Fruit fly (Drosophila melanogaster) whole organism, embryonic: ENCODE data around the gene dpp.

Experiments used
- CG10431 ChIP-seq: fragments of 200-800 bp; sonication (Bioruptor generic); optimal IDR thresholded peaks from 3 replicates; lab custom pipeline; 2018; ENCODE audit warnings: missing biosample characterization, mild to moderate bottlenecking, missing genetic modification characterization
- CG12155 ChIP-seq: fragments of 200-800 bp; sonication (Bioruptor generic); optimal IDR thresholded peaks from 3 replicates; lab custom pipeline; 2016; ENCODE audit warnings: missing biosample characterization, missing genetic modification characterization
- CG15514 ChIP-seq: fragments of 200-800 bp; sonication (Bioruptor generic); optimal IDR thresholded peaks from 3 replicates; lab custom pipeline; 2017; ENCODE audit warnings: missing biosample characterization, missing genetic modification characterization, mild to moderate bottlenecking, moderate library complexity, missing genetic modification reagents
- CG17361 ChIP-seq: fragments of 200-800 bp; sonication (Bioruptor generic); IDR thresholded peaks from 3 replicates; pipeline ENCODE4 v1.3.6; 2022; ENCODE audit warnings: missing biosample characterization, missing genetic modification characterization
- CG1792 ChIP-seq: fragments of 200-800 bp; sonication (Bioruptor generic); optimal IDR thresholded peaks from 2 replicates; lab custom pipeline; 2016; ENCODE audit warnings: missing biosample characterization, missing genetic modification characterization
- CG30431 ChIP-seq: fragments of 200-800 bp; sonication (Bioruptor generic); optimal IDR thresholded peaks from 2 replicates; lab custom pipeline; 2017; ENCODE audit warnings: missing biosample characterization, missing genetic modification characterization
- CG3847 ChIP-seq: fragments of 200-800 bp; sonication (Bioruptor generic); IDR thresholded peaks from 2 replicates; pipeline ENCODE4 v1.3.6; 2022; ENCODE audit warnings: missing biosample characterization, missing genetic modification characterization
- CG6689 ChIP-seq: fragments of 200-800 bp; sonication (Bioruptor generic); IDR thresholded peaks from 2 replicates; pipeline ENCODE4 v1.3.6; 2022; ENCODE audit warnings: missing biosample characterization, missing genetic modification characterization
- CG6791 ChIP-seq: fragments of 200-800 bp; sonication (Bioruptor generic); IDR thresholded peaks from 3 replicates; pipeline ENCODE4 v1.3.6; 2022; ENCODE audit warnings: missing biosample characterization, missing genetic modification characterization; ENCODE audit not compliant: partially characterized antibody
- CG7963 ChIP-seq: fragments of 200-800 bp; sonication (Bioruptor generic); IDR thresholded peaks from 3 replicates; pipeline ENCODE4 v1.3.6; 2022; ENCODE audit warnings: missing biosample characterization, missing genetic modification characterization; ENCODE audit not compliant: partially characterized antibody
- CG9797 ChIP-seq: fragments of 200-800 bp; sonication (Bioruptor generic); optimal IDR thresholded peaks from 3 replicates; lab custom pipeline; 2018; ENCODE audit warnings: missing biosample characterization, mild to moderate bottlenecking, missing genetic modification characterization
- Dfd ChIP-seq, 2 experiments: fragments of >200 bp; optimal IDR thresholded peaks; 2 replicates each; lab custom pipeline; 2017; ENCODE audit warnings: missing biosample characterization in 2 of 2, missing genetic modification characterization in 2 of 2
- Doc3 ChIP-seq: fragments of 200-800 bp; sonication (Bioruptor generic); IDR thresholded peaks from 3 replicates; pipeline ENCODE4 v1.3.6; 2022; ENCODE audit warnings: missing biosample characterization, missing genetic modification characterization; ENCODE audit not compliant: partially characterized antibody
- Fer1 ChIP-seq: fragments of 200-800 bp; sonication (Bioruptor generic); optimal IDR thresholded peaks from 2 replicates; lab custom pipeline; 2017; ENCODE audit warnings: missing biosample characterization, mild to moderate bottlenecking, missing genetic modification characterization
- Jarid2 ChIP-seq: fragments of 200-800 bp; sonication (Bioruptor generic); optimal IDR thresholded peaks from 3 replicates; lab custom pipeline; 2017; ENCODE audit warnings: mild to moderate bottlenecking, missing biosample characterization, missing genetic modification reagents, missing genetic modification characterization
- Max ChIP-seq: fragments of 200-800 bp; sonication (Bioruptor generic); optimal IDR thresholded peaks from 2 replicates; lab custom pipeline; 2016; ENCODE audit warnings: missing biosample characterization, mild to moderate bottlenecking, missing genetic modification characterization
- Med ChIP-seq: fragments of 200-800 bp; sonication (Bioruptor generic); peaks from one replicate; lab custom pipeline; 2016; ENCODE audit warnings: missing biosample characterization, missing genetic modification characterization, mild to moderate bottlenecking, inconsistent platforms, moderate library complexity
- Mes4 ChIP-seq: fragments of 200-800 bp; sonication (Bioruptor generic); optimal IDR thresholded peaks from 2 replicates; lab custom pipeline; 2016; ENCODE audit warnings: missing biosample characterization, missing genetic modification characterization
- Side ChIP-seq: fragments of 200-800 bp; sonication (Bioruptor generic); optimal IDR thresholded peaks from 2 replicates; lab custom pipeline; 2016; ENCODE audit warnings: missing biosample characterization, missing genetic modification characterization
- al ChIP-seq: fragments of 200-800 bp; sonication (Bioruptor generic); IDR thresholded peaks from 2 replicates; pipeline ENCODE4 v1.3.6; 2022; ENCODE audit warnings: missing biosample characterization, missing genetic modification characterization
- amos ChIP-seq: fragments of 200-800 bp; sonication (Bioruptor generic); IDR thresholded peaks from 2 replicates; pipeline ENCODE4 v1.3.6; 2022; ENCODE audit warnings: missing biosample characterization, missing genetic modification characterization; ENCODE audit not compliant: partially characterized antibody
- crp ChIP-seq, 2 experiments: fragments of 200-800 bp; sonication (Bioruptor generic); optimal IDR thresholded peaks; 2 replicates in 1 of 2; 3 replicates in 1 of 2; lab custom pipeline; 2017; ENCODE audit warnings: missing biosample characterization in 2 of 2, missing genetic modification characterization in 2 of 2, mild to moderate bottlenecking in 1 of 2, moderate library complexity in 1 of 2
- ems ChIP-seq: fragments of 200-800 bp; sonication (Bioruptor generic); optimal IDR thresholded peaks from 3 replicates; lab custom pipeline; 2016; ENCODE audit warnings: missing biosample characterization, missing genetic modification characterization
- fd96Cb ChIP-seq: fragments of 200-800 bp; sonication (Bioruptor generic); optimal IDR thresholded peaks from 2 replicates; lab custom pipeline; 2018; ENCODE audit warnings: missing biosample characterization, mild to moderate bottlenecking, missing genetic modification characterization, moderate library complexity
- gce ChIP-seq: fragments of 200-800 bp; sonication (Bioruptor generic); IDR thresholded peaks from 3 replicates; pipeline ENCODE4 v1.3.6; 2022; ENCODE audit warnings: missing biosample characterization, missing genetic modification characterization
- gro ChIP-seq: fragments of 200-800 bp; sonication (Bioruptor generic); optimal IDR thresholded peaks from 2 replicates; lab custom pipeline; 2016; ENCODE audit warnings: missing biosample characterization, missing genetic modification characterization
- gt ChIP-seq: fragments of 200-800 bp; sonication (Bioruptor generic); IDR thresholded peaks from 2 replicates; pipeline ENCODE4 v1.3.6; 2022; ENCODE audit warnings: missing biosample characterization, missing genetic modification characterization
- lab ChIP-seq: fragments of 200-800 bp; sonication (Bioruptor generic); optimal IDR thresholded peaks from 3 replicates; lab custom pipeline; 2017; ENCODE audit warnings: missing biosample characterization, missing genetic modification characterization, mild to moderate bottlenecking, moderate library complexity, missing genetic modification reagents
- lov ChIP-seq, 2 experiments: fragments of 200-800 bp in 1 of 2; fragments of >200 bp in 1 of 2; sonication (Bioruptor generic) in 1 of 2; IDR thresholded peaks in 1 of 2; optimal IDR thresholded peaks in 1 of 2; 2 replicates in 1 of 2; 3 replicates in 1 of 2; pipeline versions ENCODE4 v1.3.6 to Lab custom; 2017 to 2022; ENCODE audit warnings: missing biosample characterization in 1 of 2, missing genetic modification characterization in 1 of 2
- mam ChIP-seq: fragments of 200-800 bp; sonication (Bioruptor generic); optimal IDR thresholded peaks from 3 replicates; lab custom pipeline; 2016; ENCODE audit warnings: missing biosample characterization, missing genetic modification characterization
- org-1 ChIP-seq: fragments of 200-800 bp; sonication (Bioruptor generic); optimal IDR thresholded peaks from 2 replicates; lab custom pipeline; 2017; ENCODE audit warnings: missing biosample characterization, missing genetic modification characterization
- p53 ChIP-seq: fragments of 200-800 bp; sonication (Bioruptor generic); optimal IDR thresholded peaks from 2 replicates; lab custom pipeline; 2016; ENCODE audit warnings: missing biosample characterization, missing genetic modification characterization
- pnt ChIP-seq: fragments of 200-800 bp; sonication (Bioruptor generic); optimal IDR thresholded peaks from 3 replicates; lab custom pipeline; 2016; ENCODE audit warnings: missing biosample characterization, missing genetic modification characterization
- psq ChIP-seq: fragments of 200-800 bp; sonication (Bioruptor generic); optimal IDR thresholded peaks from 2 replicates; lab custom pipeline; 2017; ENCODE audit warnings: missing biosample characterization, missing genetic modification characterization
- slbo ChIP-seq: fragments of 200-800 bp; sonication (Bioruptor generic); IDR thresholded peaks from 2 replicates; pipeline ENCODE4 v1.3.6; 2022; ENCODE audit warnings: missing biosample characterization, missing genetic modification characterization
- trem ChIP-seq: fragments of 200-800 bp; optimal IDR thresholded peaks from 3 replicates; lab custom pipeline; 2019; ENCODE audit warnings: missing biosample characterization, mild to moderate bottlenecking, missing genetic modification characterization, moderate library complexity
- twi ChIP-seq: fragments of 200-800 bp; optimal IDR thresholded peaks from 2 replicates; lab custom pipeline; 2019; ENCODE audit warnings: missing biosample characterization, mild to moderate bottlenecking, missing genetic modification characterization, moderate library complexity
- vnd ChIP-seq: fragments of 200-800 bp; sonication (Bioruptor generic); IDR thresholded peaks from 3 replicates; pipeline ENCODE4 v1.3.6; 2022; ENCODE audit warnings: missing biosample characterization, missing genetic modification characterization; ENCODE audit not compliant: partially characterized antibody
- zfh1 ChIP-seq: fragments of 200-800 bp; sonication (Bioruptor generic); IDR thresholded peaks from 3 replicates; pipeline ENCODE4 v1.3.6; 2022; ENCODE audit warnings: missing biosample characterization, missing genetic modification characterization

dpp gene

DNA sequence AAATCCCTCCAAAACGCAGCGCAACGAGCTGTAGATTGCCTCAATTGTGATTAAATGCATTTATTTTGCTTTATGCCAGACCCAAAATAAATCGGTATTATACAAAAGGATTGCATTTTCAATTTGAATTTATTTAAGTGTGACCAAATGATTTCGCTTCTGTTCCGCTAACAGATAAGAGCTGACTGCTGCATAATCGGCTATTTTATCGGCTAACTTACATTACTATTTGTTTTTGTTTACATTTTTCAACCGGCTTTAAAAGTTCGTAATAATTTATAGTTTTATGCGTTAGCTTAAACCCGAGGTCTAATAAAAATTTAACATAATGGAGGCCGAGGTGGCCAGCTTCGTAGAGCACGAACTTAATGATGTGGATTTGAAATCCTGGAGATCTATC, 45.2 kb upstream of the dpp start, which contains the start of gene PIG-Wa (continued):
- TF ChIP-seq gt, result no peak
- TF ChIP-seq lab, result no peak
- no peak for TF ChIP-seq CG30431 (GFP tag; lab: Kevin White, UChicago)
- TF ChIP-seq crp (GFP tag; optimal IDR thresholded peaks at IDR 0.05; lab: Kevin White, UChicago), result no peak
- no peak for TF ChIP-seq Fer1 (GFP tag; lab: Kevin White, UChicago)
- TF ChIP-seq org-1, result no peak
- TF ChIP-seq psq (GFP tag; lab: Kevin White, UChicago), result no peak
- no peak for TF ChIP-seq p53
- TF ChIP-seq pnt (GFP tag; lab: Kevin White, UChicago), result no peak
- no peak for TF ChIP-seq CG6689
- TF ChIP-seq CG15514 (GFP tag; lab: Kevin White, UChicago), result peak; percentile 17
- no peak for TF ChIP-seq CG17361 (GFP tag; lab: Robert Waterston, UW)
- no peak for TF ChIP-seq CG12155
- TF ChIP-seq CG3847 (GFP tag; lab: Robert Waterston, UW), result peak; percentile 54
- TF ChIP-seq al (GFP tag; lab: Robert Waterston, UW), result no peak
- TF ChIP-seq Med, result peak; percentile 84
- TF ChIP-seq vnd (GFP tag; lab: Robert Waterston, UW), result no peak
- no peak for TF ChIP-seq trem
- no peak for TF ChIP-seq lov (optimal IDR thresholded peaks at IDR 0.05; lab: Kevin White, UChicago)
- no peak for TF ChIP-seq lov (GFP tag; IDR thresholded peaks at IDR 0.05; lab: Robert Waterston, UW)
- TF ChIP-seq Mes4 (GFP tag; lab: Kevin White, UChicago), result no peak
- peak; percentile 6 for TF ChIP-seq mam (GFP tag; lab: Kevin White, UChicago)
- no peak for TF ChIP-seq Dfd (GFP tag; optimal IDR thresholded peaks at IDR 0.05; lab: Kevin White, UChicago)
- TF ChIP-seq slbo, result no peak
- TF ChIP-seq gce (GFP tag; lab: Robert Waterston, UW), result no peak
- peak; percentile 64 for TF ChIP-seq amos (GFP tag; lab: Robert Waterston, UW)
- TF ChIP-seq fd96Cb (tag; lab: Kevin White, UChicago), result no peak
- 0 out of 3 replicates have a peak, but pooled peaks have one; percentile 31 for TF ChIP-seq zfh1 (GFP tag; lab: Robert Waterston, UW)
- peak; percentile 62; the same call in 1 of the 3 replicates for TF ChIP-seq CG6791
- TF ChIP-seq Jarid2, result no peak
- no peak for TF ChIP-seq CG1792
- no peak for TF ChIP-seq ems (GFP tag; lab: Kevin White, UChicago)
- TF ChIP-seq Max (GFP tag; lab: Kevin White, UChicago), result no peak
- TF ChIP-seq CG10431 (GFP tag; lab: Kevin White, UChicago), result no peak
- TF ChIP-seq CG9797 (GFP tag; lab: Kevin White, UChicago), result peak; percentile 19
- TF ChIP-seq gro (GFP tag; lab: Kevin White, UChicago), result no peak
- TF ChIP-seq twi (tag; lab: Kevin White, UChicago), result no peak
- TF ChIP-seq, all 482 proteins: peak for 53

DNA sequence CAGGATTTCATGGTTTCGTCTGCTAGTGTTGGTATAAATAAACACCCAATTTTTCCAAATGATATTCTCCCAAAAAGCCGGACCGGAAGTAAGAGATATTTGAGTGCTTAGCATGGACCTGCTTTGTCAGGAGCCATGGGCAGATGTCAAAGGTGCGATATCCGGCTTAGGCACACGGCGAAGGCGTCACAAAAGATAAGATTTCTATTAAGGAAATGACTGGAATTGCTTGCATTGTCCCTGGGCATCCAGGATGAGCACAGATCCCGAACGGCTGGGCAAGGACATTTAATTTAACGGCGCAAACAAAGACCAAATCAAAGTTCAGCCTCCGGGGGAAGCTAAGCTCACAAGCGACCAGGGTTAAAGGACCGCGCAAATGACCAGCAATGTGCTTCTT, 42.5 kb upstream of the dpp start, which contains the start of gene CG3557:
CG3557 (minus strand) TSS at position 101 of the 400 bp plus-strand sequence.
- TF ChIP-seq Doc3 (GFP tag; lab: Robert Waterston, UW) (no peak), CG7963 (GFP tag; lab: Robert Waterston, UW) (no peak), Side (GFP tag; lab: Kevin White, UChicago) (no peak)
